Worm (Caenorhabditis elegans) whole organism, early embryonic: ENCODE measurements around the gene C35C5.8.

Experiments
- B0310.2 ChIP-seq: sonication (generic microtip); optimal IDR thresholded peaks from 2 replicates; lab custom pipeline; 2016; ENCODE audit warnings: mild to moderate bottlenecking, missing genetic modification characterization, missing compliant biosample characterization
- ama-1 ChIP-seq: fragments of 150-350 bp; optimal IDR thresholded peaks from 2 replicates; lab custom pipeline; 2014
- ceh-13 ChIP-seq: fragments of 200-800 bp; sonication (Bioruptor generic); optimal IDR thresholded peaks from 2 replicates; lab custom pipeline; 2018; ENCODE audit warnings: mild to moderate bottlenecking, missing genetic modification characterization, missing compliant biosample characterization
- flt-1 ChIP-seq: fragments of 200-800 bp; sonication (Bioruptor generic); IDR thresholded peaks from 2 replicates; pipeline ENCODE4 v1.3.6; 2022; ENCODE audit warnings: missing genetic modification characterization, missing compliant biosample characterization
- hmbx-1 ChIP-seq: sonication (generic microtip); optimal IDR thresholded peaks from 2 replicates; lab custom pipeline; 2016; ENCODE audit warnings: mild to moderate bottlenecking, missing genetic modification characterization, missing compliant biosample characterization
- hmg-4 ChIP-seq: fragments of 200-800 bp; sonication (Bioruptor generic); optimal IDR thresholded peaks from 2 replicates; lab custom pipeline; 2018; ENCODE audit warnings: mild to moderate bottlenecking, missing genetic modification characterization, missing compliant biosample characterization
- pes-1 ChIP-seq: fragments of 200-800 bp; sonication (Bioruptor generic); IDR thresholded peaks from 2 replicates; pipeline ENCODE4 v1.3.6; 2022; ENCODE audit warnings: missing genetic modification reagents, missing genetic modification characterization, missing compliant biosample characterization

DNA sequence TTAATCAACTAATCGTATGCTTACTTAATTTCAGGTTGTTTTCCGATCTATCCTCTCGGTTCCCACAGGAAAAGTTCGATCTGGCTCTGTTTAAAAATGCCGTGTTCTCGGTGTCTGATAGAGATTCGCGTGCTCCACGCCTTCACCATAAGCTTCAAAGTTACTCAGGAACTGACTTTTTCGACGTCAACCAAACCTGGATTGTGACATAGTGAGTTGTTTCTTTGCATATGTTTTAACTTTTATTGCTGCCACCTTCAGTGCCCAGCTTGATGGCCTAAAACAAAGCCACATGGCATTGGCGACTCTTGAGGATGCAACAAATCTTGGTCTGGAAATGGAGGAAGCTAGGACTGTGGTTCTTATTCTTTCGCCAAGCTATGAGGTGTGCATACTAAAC, 52.5 kb downstream of the C35C5.8 start:
- TF ChIP-seq ama-1 (lab: Kevin White, UChicago) = no peak
- no peak for TF ChIP-seq hmg-4 (GFP tag; lab: Kevin White, UChicago)
- no peak for TF ChIP-seq pes-1 (GFP tag; lab: Robert Waterston, UW)
- no peak for TF ChIP-seq ceh-13 (GFP tag; lab: Kevin White, UChicago)
- no peak for TF ChIP-seq B0310.2 (tag; lab: Kevin White, UChicago)
- no peak for TF ChIP-seq hmbx-1 (tag; lab: Kevin White, UChicago)
- no peak for TF ChIP-seq flt-1
